Fruit fly (Drosophila melanogaster) whole organism, prepupa: ENCODE data around the gene simj.

Experiments used
- Blimp-1 ChIP-seq: fragments of 200-800 bp; sonication (Bioruptor generic); optimal IDR thresholded peaks from 3 replicates; lab custom pipeline; 2017; ENCODE audit warnings: missing biosample characterization, missing genetic modification characterization, mild to moderate bottlenecking, moderate library complexity, missing genetic modification reagents
- CG10631 ChIP-seq: fragments of 200-800 bp; sonication (Bioruptor generic); optimal IDR thresholded peaks from 2 replicates; lab custom pipeline; 2016; ENCODE audit warnings: missing biosample characterization, missing genetic modification characterization
- CG10669 ChIP-seq: fragments of 200-800 bp; sonication (Bioruptor generic); optimal IDR thresholded peaks from 3 replicates; lab custom pipeline; 2018; ENCODE audit warnings: missing biosample characterization, mild to moderate bottlenecking, missing genetic modification characterization, moderate library complexity
- CG11762 ChIP-seq: fragments of 200-800 bp; sonication (Bioruptor generic); optimal IDR thresholded peaks from 3 replicates; lab custom pipeline; 2016; ENCODE audit warnings: missing biosample characterization, missing genetic modification characterization; ENCODE audit not compliant: insufficient read depth
- CG16779 ChIP-seq: fragments of 200-800 bp; sonication (Bioruptor generic); optimal IDR thresholded peaks from 3 replicates; lab custom pipeline; 2017; ENCODE audit warnings: missing biosample characterization, mild to moderate bottlenecking, missing genetic modification characterization
- CG3032 ChIP-seq: fragments of 200-800 bp; optimal IDR thresholded peaks from 2 replicates; lab custom pipeline; 2019; ENCODE audit warnings: missing biosample characterization, mild to moderate bottlenecking, missing genetic modification characterization, moderate library complexity
- CG31627 ChIP-seq: fragments of 200-800 bp; sonication (Bioruptor generic); optimal IDR thresholded peaks from 3 replicates; lab custom pipeline; 2016; ENCODE audit warnings: missing biosample characterization, missing genetic modification characterization
- CG32006 ChIP-seq: fragments of 200-800 bp; sonication (Bioruptor generic); optimal IDR thresholded peaks from 3 replicates; lab custom pipeline; 2017; ENCODE audit warnings: missing biosample characterization, mild to moderate bottlenecking, missing genetic modification characterization
- CG6163 ChIP-seq: fragments of 200-800 bp; sonication (Bioruptor generic); IDR thresholded peaks from 3 replicates; pipeline ENCODE4 v1.3.6; 2022; ENCODE audit warnings: missing biosample characterization, missing genetic modification characterization
- CG6276 ChIP-seq: fragments of 200-800 bp; sonication (Bioruptor generic); optimal IDR thresholded peaks from 2 replicates; lab custom pipeline; 2017; ENCODE audit warnings: missing biosample characterization, mild to moderate bottlenecking, missing genetic modification characterization
- CG6792 ChIP-seq: fragments of 200-800 bp; sonication (Bioruptor generic); optimal IDR thresholded peaks from 3 replicates; lab custom pipeline; 2016; ENCODE audit warnings: missing biosample characterization, missing genetic modification characterization
- CG6808 ChIP-seq: fragments of 200-800 bp; sonication (Bioruptor generic); optimal IDR thresholded peaks from 3 replicates; lab custom pipeline; 2017; ENCODE audit warnings: missing biosample characterization, missing genetic modification characterization, mild to moderate bottlenecking, moderate library complexity, missing genetic modification reagents
- CG6854 ChIP-seq: fragments of 200-800 bp; sonication (Bioruptor generic); optimal IDR thresholded peaks from 2 replicates; lab custom pipeline; 2017; ENCODE audit warnings: missing biosample characterization, mild to moderate bottlenecking, missing genetic modification characterization
- CG7368 ChIP-seq: fragments of 200-800 bp; sonication (Bioruptor generic); optimal IDR thresholded peaks from 3 replicates; lab custom pipeline; 2016; ENCODE audit warnings: missing biosample characterization, missing genetic modification characterization
- CG8319 ChIP-seq: fragments of 200-800 bp; sonication (Bioruptor generic); optimal IDR thresholded peaks from 3 replicates; lab custom pipeline; 2016; ENCODE audit warnings: missing biosample characterization, missing genetic modification characterization
- CG8632 ChIP-seq: fragments of 200-800 bp; sonication (Bioruptor generic); optimal IDR thresholded peaks from 3 replicates; lab custom pipeline; 2016; ENCODE audit warnings: missing biosample characterization, missing genetic modification characterization
- CG9139 ChIP-seq: fragments of 200-800 bp; sonication (Bioruptor generic); optimal IDR thresholded peaks from 3 replicates; lab custom pipeline; 2017; ENCODE audit warnings: missing biosample characterization, mild to moderate bottlenecking, missing genetic modification characterization
- Eip75B ChIP-seq: fragments of 200-800 bp; sonication (Bioruptor generic); optimal IDR thresholded peaks from 3 replicates; lab custom pipeline; 2016; ENCODE audit warnings: missing biosample characterization, missing genetic modification characterization
- Ets21C ChIP-seq: fragments of 200-800 bp; sonication (Bioruptor generic); optimal IDR thresholded peaks from 3 replicates; lab custom pipeline; 2016; ENCODE audit warnings: missing biosample characterization, missing genetic modification characterization
- Ets96B ChIP-seq: fragments of 200-800 bp; optimal IDR thresholded peaks from 2 replicates; lab custom pipeline; 2019; ENCODE audit warnings: missing biosample characterization, mild to moderate bottlenecking, missing genetic modification characterization, moderate library complexity
- Gug ChIP-seq: fragments of 200-800 bp; sonication (Bioruptor generic); IDR thresholded peaks from 2 replicates; pipeline ENCODE4 v1.3.6; 2022; ENCODE audit warnings: missing biosample characterization, missing genetic modification characterization
- Hr38 ChIP-seq: sonication (Bioruptor generic); optimal IDR thresholded peaks from 2 replicates; lab custom pipeline; 2016; ENCODE audit warnings: missing biosample characterization, missing genetic modification characterization
- Hr4 ChIP-seq: fragments of 200-800 bp; sonication (Bioruptor generic); optimal IDR thresholded peaks from 3 replicates; lab custom pipeline; 2016; ENCODE audit warnings: missing biosample characterization, missing genetic modification characterization
- Lpt ChIP-seq: fragments of 200-800 bp; sonication (Bioruptor generic); optimal IDR thresholded peaks from 3 replicates; lab custom pipeline; 2016; ENCODE audit warnings: missing biosample characterization, missing genetic modification characterization
- Sox102F ChIP-seq: fragments of 200-800 bp; sonication (Bioruptor generic); optimal IDR thresholded peaks from 2 replicates; lab custom pipeline; 2016; ENCODE audit warnings: missing biosample characterization, mild to moderate bottlenecking, missing genetic modification characterization
- Sox14 ChIP-seq: fragments of 200-800 bp; sonication (Bioruptor generic); optimal IDR thresholded peaks from 3 replicates; lab custom pipeline; 2016; ENCODE audit warnings: missing biosample characterization, missing genetic modification characterization
- Sox15 ChIP-seq: fragments of 200-800 bp; sonication (Bioruptor generic); optimal IDR thresholded peaks from 3 replicates; lab custom pipeline; 2016; ENCODE audit warnings: missing biosample characterization, missing genetic modification characterization
- acj6 ChIP-seq: fragments of 200-800 bp; sonication (Bioruptor generic); optimal IDR thresholded peaks from 3 replicates; lab custom pipeline; 2016; ENCODE audit warnings: missing biosample characterization, missing genetic modification characterization
- cyc ChIP-seq: fragments of 200-800 bp; sonication (Bioruptor generic); optimal IDR thresholded peaks from 3 replicates; lab custom pipeline; 2016; ENCODE audit warnings: missing biosample characterization, missing genetic modification characterization
- dac ChIP-seq: fragments of 200-800 bp; sonication (Bioruptor generic); optimal IDR thresholded peaks from 2 replicates; lab custom pipeline; 2017; ENCODE audit warnings: missing biosample characterization, mild to moderate bottlenecking, missing genetic modification characterization
- eg ChIP-seq: fragments of 200-800 bp; sonication (Bioruptor generic); IDR thresholded peaks from 3 replicates; pipeline ENCODE4 v1.3.6; 2022; ENCODE audit warnings: missing biosample characterization, missing genetic modification characterization
- esn ChIP-seq: fragments of 200-800 bp; sonication (Bioruptor generic); optimal IDR thresholded peaks from 2 replicates; lab custom pipeline; 2016; ENCODE audit warnings: missing biosample characterization, mild to moderate bottlenecking, missing genetic modification characterization, moderate library complexity
- fd59A ChIP-seq: fragments of 200-800 bp; sonication (Bioruptor generic); optimal IDR thresholded peaks from 2 replicates; lab custom pipeline; 2017; ENCODE audit warnings: missing biosample characterization, mild to moderate bottlenecking, missing genetic modification characterization, missing genetic modification reagents
- fkh ChIP-seq: fragments of 200-800 bp; sonication (Bioruptor generic); optimal IDR thresholded peaks from 3 replicates; lab custom pipeline; 2017; ENCODE audit warnings: missing biosample characterization, mild to moderate bottlenecking, missing genetic modification characterization, moderate library complexity
- salr ChIP-seq, 2 experiments: fragments of 200-800 bp; sonication (Bioruptor generic); optimal IDR thresholded peaks; 3 replicates each; lab custom pipeline; 2016 to 2018; ENCODE audit warnings: missing biosample characterization in 2 of 2, missing genetic modification characterization in 2 of 2, mild to moderate bottlenecking in 1 of 2
- ss ChIP-seq, 2 experiments: fragments of 200-800 bp; sonication (Bioruptor generic); optimal IDR thresholded peaks; 2 replicates in 1 of 2; 3 replicates in 1 of 2; lab custom pipeline; 2017 to 2018; ENCODE audit warnings: mild to moderate bottlenecking in 2 of 2, missing biosample characterization in 2 of 2, missing genetic modification characterization in 2 of 2, moderate library complexity in 1 of 2
- topi ChIP-seq: fragments of 200-800 bp; sonication (Bioruptor generic); optimal IDR thresholded peaks from 3 replicates; lab custom pipeline; 2016; ENCODE audit warnings: missing biosample characterization, missing genetic modification characterization
- vri ChIP-seq: fragments of 200-800 bp; sonication (Bioruptor generic); optimal IDR thresholded peaks from 3 replicates; lab custom pipeline; 2016; ENCODE audit warnings: missing biosample characterization, mild to moderate bottlenecking, missing genetic modification characterization

Gene simj

dm6 chr3L:10683899-10684340 is 19.4 kb downstream of the simj start (continued):
- TF ChIP-seq dac (GFP tag; lab: Kevin White, UChicago), result peak; percentile 69
- TF ChIP-seq Eip75B (GFP tag; lab: Kevin White, UChicago), result peak; percentile 76
- TF ChIP-seq Gug (GFP tag; lab: Robert Waterston, UW), result peak; percentile 67
- peak; percentile 64 for TF ChIP-seq Ets96B (tag; lab: Kevin White, UChicago)
- TF ChIP-seq topi, result peak; percentile 73
- peak; percentile 76 for TF ChIP-seq cyc (GFP tag; lab: Kevin White, UChicago)
- TF ChIP-seq CG6163 (GFP tag; lab: Robert Waterston, UW), result peak; percentile 83
- TF ChIP-seq CG6854, result no peak
- peak; percentile 59 for TF ChIP-seq CG10669 (GFP tag; lab: Kevin White, UChicago)
- peak; percentile 66 for TF ChIP-seq esn (GFP tag; lab: Kevin White, UChicago)
- no peak for TF ChIP-seq fkh
- TF ChIP-seq CG6808 (GFP tag; lab: Kevin White, UChicago), result no peak
- peak; percentile 82 for TF ChIP-seq eg
- peak; percentile 43 for TF ChIP-seq Sox15 (GFP tag; lab: Kevin White, UChicago)
- peak; percentile 64 for TF ChIP-seq CG16779
- peak in 1 of 2 experiments; percentile 64 for TF ChIP-seq salr (GFP tag; optimal IDR thresholded peaks at IDR 0.05; lab: Kevin White, UChicago)
- no peak for TF ChIP-seq CG10631
- peak; percentile 67 for TF ChIP-seq CG7368 (GFP tag; lab: Kevin White, UChicago)
- TF ChIP-seq CG31627 (GFP tag; lab: Kevin White, UChicago), result peak; percentile 31
- TF ChIP-seq Sox14 (GFP tag; lab: Kevin White, UChicago), result peak; percentile 67
- no peak for TF ChIP-seq Blimp-1 (GFP tag; lab: Kevin White, UChicago)
- TF ChIP-seq CG6276, result peak; percentile 79
- TF ChIP-seq CG8632 (GFP tag; lab: Kevin White, UChicago), result no peak
- peak; percentile 82 for TF ChIP-seq Hr4 (GFP tag; lab: Kevin White, UChicago)
- peak; percentile 64 for TF ChIP-seq Ets21C (GFP tag; lab: Kevin White, UChicago)
- no peak for TF ChIP-seq vri (GFP tag; lab: Kevin White, UChicago)
- peak; percentile 20 to 48 for TF ChIP-seq ss (GFP tag; optimal IDR thresholded peaks at IDR 0.05; lab: Kevin White, UChicago)
- TF ChIP-seq fd59A (GFP tag; lab: Kevin White, UChicago), result peak; percentile 43
- TF ChIP-seq CG32006, result peak; percentile 92

dm6 chr3L:10684492-10684891 is 20.0 kb downstream of the simj start:
- TF ChIP-seq CG9139 (GFP tag; lab: Kevin White, UChicago), result no peak
- TF ChIP-seq CG6792 (GFP tag; lab: Kevin White, UChicago), result no peak
- TF ChIP-seq CG6163 (GFP tag; lab: Robert Waterston, UW), result no peak
- no peak for TF ChIP-seq CG11762 (GFP tag; lab: Kevin White, UChicago)
- no peak for TF ChIP-seq topi
- no peak for TF ChIP-seq CG3032 (tag; lab: Kevin White, UChicago)
- TF ChIP-seq dac (GFP tag; lab: Kevin White, UChicago), result no peak
- no peak for TF ChIP-seq Lpt (GFP tag; lab: Kevin White, UChicago)
- no peak for TF ChIP-seq acj6 (GFP tag; lab: Kevin White, UChicago)
- TF ChIP-seq, all 60 proteins: peak for 0

dm6 chr3L:10686625-10687024 is 22.1 kb downstream of the simj start:
- no peak for TF ChIP-seq CG32006
- TF ChIP-seq Sox102F (GFP tag; lab: Kevin White, UChicago), result no peak
- TF ChIP-seq Hr38 (GFP tag; lab: Kevin White, UChicago), result no peak
- TF ChIP-seq CG8319 (GFP tag; lab: Kevin White, UChicago), result no peak
